Worm (Caenorhabditis elegans) whole organism, late embryonic: ENCODE results near the gene lips-5.

Experiments used
- ahr-1 ChIP-seq: sonication (generic microtip); optimal IDR thresholded peaks from 2 replicates; lab custom pipeline; 2016; ENCODE audit warnings: missing genetic modification characterization, missing compliant biosample characterization
- ceh-6 ChIP-seq: fragments of 200-800 bp; sonication (Bioruptor generic); optimal IDR thresholded peaks from 2 replicates; lab custom pipeline; 2018; ENCODE audit warnings: mild to moderate bottlenecking, missing genetic modification characterization, missing compliant biosample characterization
- nhr-232 ChIP-seq: sonication (generic microtip); optimal IDR thresholded peaks from 2 replicates; lab custom pipeline; 2016; ENCODE audit warnings: missing genetic modification characterization, missing compliant biosample characterization
- pat-9 ChIP-seq: fragments of 200-800 bp; sonication (Bioruptor generic); optimal IDR thresholded peaks from 2 replicates; lab custom pipeline; 2018; ENCODE audit warnings: mild to moderate bottlenecking, missing genetic modification characterization, moderate library complexity, missing compliant biosample characterization
- pha-4 ChIP-seq: fragments of 150-350 bp; optimal IDR thresholded peaks from 2 replicates; lab custom pipeline; 2018; ENCODE audit warnings: missing biosample characterization, missing genetic modification reagents, missing genetic modification characterization
- pqm-1 ChIP-seq: sonication (generic microtip); optimal IDR thresholded peaks from 2 replicates; lab custom pipeline; 2016; ENCODE audit warnings: missing genetic modification characterization, missing compliant biosample characterization
- rnt-1 ChIP-seq: sonication (generic microtip); optimal IDR thresholded peaks from 2 replicates; lab custom pipeline; 2016; ENCODE audit warnings: missing genetic modification characterization, missing compliant biosample characterization
- sox-4 ChIP-seq: sonication (generic microtip); optimal IDR thresholded peaks from 2 replicates; lab custom pipeline; 2017; ENCODE audit warnings: mild to moderate bottlenecking, missing genetic modification characterization, inconsistent platforms, missing compliant biosample characterization
- tbx-2 ChIP-seq: sonication (generic microtip); optimal IDR thresholded peaks from 2 replicates; lab custom pipeline; 2016; ENCODE audit warnings: missing genetic modification characterization, missing compliant biosample characterization
- zip-5 ChIP-seq: sonication (generic microtip); optimal IDR thresholded peaks from 2 replicates; lab custom pipeline; 2016; ENCODE audit warnings: missing genetic modification characterization, missing compliant biosample characterization

- TF ChIP-seq tbx-2 (tag; lab: Kevin White, UChicago) (peak; percentile 51), rnt-1 (tag; lab: Kevin White, UChicago) (no peak), ahr-1 (tag; lab: Kevin White, UChicago) (no peak), pqm-1 (tag; lab: Kevin White, UChicago) (no peak), ceh-6 (GFP tag; lab: Kevin White, UChicago) (no peak), zip-5 (no peak), sox-4 (tag; lab: Kevin White, UChicago) (no peak), pha-4 (tag; lab: Kevin White, UChicago) (no peak), pat-9 (tag; lab: Kevin White, UChicago) (no peak), nhr-232 (tag; lab: Kevin White, UChicago) (no peak)
Measured at ce11 chrIV:11765507-11765906, 8.0 kb downstream of the lips-5 start.
